Worm (Caenorhabditis elegans) whole organism, mixed stage, embryonic: ENCODE measurements around the gene F44E2.4.
A peak's percentile ranks its signal among the peaks of the same experiment; 100 is the strongest.

Experiments
- M03D4.4 ChIP-seq: sonication (generic microtip); optimal IDR thresholded peaks from 2 replicates; lab custom pipeline; 2017; ENCODE audit warnings: mild to moderate bottlenecking, missing genetic modification characterization, missing compliant biosample characterization
- bed-3 ChIP-seq: fragments of 200-800 bp; sonication (Bioruptor generic); optimal IDR thresholded peaks from 3 replicates; lab custom pipeline; 2018; ENCODE audit warnings: mild to moderate bottlenecking, missing genetic modification characterization, moderate library complexity, missing compliant biosample characterization
- blmp-1 ChIP-seq: fragments of 150-350 bp; optimal IDR thresholded peaks from 2 replicates; lab custom pipeline; 2014; ENCODE audit warnings: missing biosample characterization, missing genetic modification characterization
- ceh-39 ChIP-seq: fragments of 150-350 bp; optimal IDR thresholded peaks from 2 replicates; lab custom pipeline; 2014; ENCODE audit warnings: missing biosample characterization, missing genetic modification characterization
- ceh-43 ChIP-seq: fragments of 200-800 bp; sonication (Bioruptor generic); optimal IDR thresholded peaks from 2 replicates; lab custom pipeline; 2018; ENCODE audit warnings: mild to moderate bottlenecking, missing genetic modification characterization, moderate library complexity, missing compliant biosample characterization
- ceh-83 ChIP-seq: fragments of 200-800 bp; sonication (Bioruptor generic); optimal IDR thresholded peaks from 2 replicates; lab custom pipeline; 2018; ENCODE audit warnings: mild to moderate bottlenecking, missing genetic modification characterization, missing compliant biosample characterization
- ces-1 ChIP-seq: fragments of 150-350 bp; optimal IDR thresholded peaks from 2 replicates; lab custom pipeline; 2014; ENCODE audit warnings: missing biosample characterization, missing genetic modification reagents, missing genetic modification characterization
- cnd-1 ChIP-seq: fragments of 200-800 bp; sonication (Bioruptor generic); optimal IDR thresholded peaks from 2 replicates; lab custom pipeline; 2018; ENCODE audit warnings: mild to moderate bottlenecking, missing genetic modification characterization, missing compliant biosample characterization
- drap-1 ChIP-seq: fragments of 200-800 bp; sonication (Bioruptor generic); optimal IDR thresholded peaks from 3 replicates; lab custom pipeline; 2018; ENCODE audit warnings: mild to moderate bottlenecking, missing genetic modification characterization, missing compliant biosample characterization
- elt-1 ChIP-seq: sonication (generic microtip); optimal IDR thresholded peaks from 2 replicates; lab custom pipeline; 2017; ENCODE audit warnings: missing genetic modification characterization, mild to moderate bottlenecking, missing compliant biosample characterization, antibody characterized with exemption, moderate library complexity, borderline replicate concordance; ENCODE audit not compliant: insufficient read depth
- elt-3 ChIP-seq: fragments of 150-350 bp; optimal IDR thresholded peaks from 2 replicates; lab custom pipeline; 2014; ENCODE audit warnings: missing biosample characterization, missing genetic modification characterization
- flh-1 ChIP-seq: fragments of 200-800 bp; sonication (Bioruptor generic); optimal IDR thresholded peaks from 2 replicates; lab custom pipeline; 2018; ENCODE audit warnings: mild to moderate bottlenecking, missing genetic modification characterization, moderate library complexity, missing compliant biosample characterization
- ham-2 ChIP-seq: fragments of 200-800 bp; sonication (Bioruptor generic); optimal IDR thresholded peaks from 2 replicates; lab custom pipeline; 2018; ENCODE audit warnings: mild to moderate bottlenecking, missing genetic modification characterization, missing compliant biosample characterization
- hlh-1 ChIP-seq: fragments of 150-350 bp; optimal IDR thresholded peaks from 2 replicates; lab custom pipeline; 2014; ENCODE audit warnings: missing biosample characterization, missing genetic modification reagents, missing genetic modification characterization
- lin-13 ChIP-seq: fragments of 150-350 bp; optimal IDR thresholded peaks from 2 replicates; lab custom pipeline; 2014; ENCODE audit warnings: missing biosample characterization, missing genetic modification characterization
- lin-32 ChIP-seq: fragments of 200-800 bp; sonication (Bioruptor generic); optimal IDR thresholded peaks from 2 replicates; lab custom pipeline; 2018; ENCODE audit warnings: mild to moderate bottlenecking, missing genetic modification characterization, missing compliant biosample characterization
- lsy-2 ChIP-seq: fragments of 150-350 bp; optimal IDR thresholded peaks from 2 replicates; lab custom pipeline; 2014; ENCODE audit warnings: missing biosample characterization, missing genetic modification characterization
- mab-5 ChIP-seq: fragments of 150-350 bp; optimal IDR thresholded peaks from 2 replicates; lab custom pipeline; 2014; ENCODE audit warnings: missing biosample characterization, missing genetic modification characterization
- mep-1 ChIP-seq: fragments of 150-350 bp; optimal IDR thresholded peaks from 2 replicates; lab custom pipeline; 2017; ENCODE audit warnings: missing biosample characterization, missing genetic modification reagents, missing genetic modification characterization, inconsistent platforms
- mls-2 ChIP-seq: sonication (generic microtip); optimal IDR thresholded peaks from 2 replicates; lab custom pipeline; 2016; ENCODE audit warnings: mild to moderate bottlenecking, missing genetic modification characterization, moderate library complexity, missing compliant biosample characterization
- nhr-12 ChIP-seq: fragments of 150-350 bp; optimal IDR thresholded peaks from 2 replicates; lab custom pipeline; 2014; ENCODE audit warnings: missing biosample characterization, missing genetic modification characterization
- nhr-2 ChIP-seq: fragments of 150-350 bp; optimal IDR thresholded peaks from 2 replicates; lab custom pipeline; 2014; ENCODE audit warnings: missing biosample characterization, missing genetic modification characterization
- nhr-237 ChIP-seq: fragments of 150-350 bp; optimal IDR thresholded peaks from 2 replicates; lab custom pipeline; 2014; ENCODE audit warnings: missing biosample characterization, missing genetic modification characterization
- nhr-28 ChIP-seq: fragments of 150-350 bp; optimal IDR thresholded peaks from 2 replicates; lab custom pipeline; 2014; ENCODE audit warnings: missing biosample characterization, missing genetic modification characterization
- nhr-76 ChIP-seq: sonication (generic microtip); optimal IDR thresholded peaks from 2 replicates; lab custom pipeline; 2017; ENCODE audit warnings: missing biosample characterization, missing genetic modification characterization
- pha-4 ChIP-seq: fragments of 150-350 bp; optimal IDR thresholded peaks from 2 replicates; lab custom pipeline; 2018; ENCODE audit warnings: missing biosample characterization, missing genetic modification reagents, missing genetic modification characterization
- sem-2 ChIP-seq: fragments of 200-800 bp; sonication (Bioruptor generic); optimal IDR thresholded peaks from 2 replicates; lab custom pipeline; 2018; ENCODE audit warnings: mild to moderate bottlenecking, missing genetic modification characterization, missing compliant biosample characterization
- snpc-4 ChIP-seq: fragments of 150-350 bp; optimal IDR thresholded peaks from 2 replicates; lab custom pipeline; 2014; ENCODE audit warnings: missing biosample characterization, missing genetic modification characterization
- sptf-1 ChIP-seq: sonication (generic microtip); optimal IDR thresholded peaks from 2 replicates; lab custom pipeline; 2017; ENCODE audit warnings: mild to moderate bottlenecking, missing genetic modification characterization, moderate library complexity, missing compliant biosample characterization
- tbx-8 ChIP-seq: fragments of 200-800 bp; sonication (Bioruptor generic); optimal IDR thresholded peaks from 2 replicates; lab custom pipeline; 2018; ENCODE audit warnings: mild to moderate bottlenecking, missing genetic modification characterization, moderate library complexity, missing compliant biosample characterization
- unc-120 ChIP-seq: sonication (generic microtip); optimal IDR thresholded peaks from 2 replicates; lab custom pipeline; 2017; ENCODE audit warnings: missing genetic modification characterization, missing compliant biosample characterization; ENCODE audit not compliant: poor library complexity, severe bottlenecking
- unc-39 ChIP-seq: fragments of 150-350 bp; optimal IDR thresholded peaks from 2 replicates; lab custom pipeline; 2014; ENCODE audit warnings: missing biosample characterization, missing genetic modification characterization
- unc-62 ChIP-seq: fragments of 150-350 bp; optimal IDR thresholded peaks from 2 replicates; lab custom pipeline; 2014; ENCODE audit warnings: missing biosample characterization, missing genetic modification reagents, missing genetic modification characterization
- zip-8 ChIP-seq: fragments of 150-350 bp; optimal IDR thresholded peaks from 2 replicates; lab custom pipeline; 2014; ENCODE audit warnings: missing biosample characterization, missing genetic modification characterization
- ztf-11 ChIP-seq: fragments of 150-350 bp; optimal IDR thresholded peaks from 2 replicates; lab custom pipeline; 2014; ENCODE audit warnings: missing biosample characterization, missing genetic modification characterization

F44E2.4 gene

ce11 chrIII:8799964-8800795 lies 38.0 kb downstream of the F44E2.4 start, which contains the start of gene F54F2.6:
TSS of gene F54F2.6 (minus strand) at chrIII:8800701.
- peak; percentile 72 for TF ChIP-seq nhr-237 (tag; lab: Kevin White, UChicago)
- TF ChIP-seq blmp-1 (tag; lab: Kevin White, UChicago), result no peak
- TF ChIP-seq sem-2, result no peak
- TF ChIP-seq nhr-2, result peak; percentile 63
- peak; percentile 78 for TF ChIP-seq sptf-1 (tag; lab: Kevin White, UChicago)
- no peak for TF ChIP-seq flh-1 (GFP tag; lab: Kevin White, UChicago)
- TF ChIP-seq ham-2 (GFP tag; lab: Kevin White, UChicago), result peak; percentile 65
- peak; percentile 83 for TF ChIP-seq hlh-1 (tag; lab: Kevin White, UChicago)
- peak; percentile 14 for TF ChIP-seq tbx-8 (GFP tag; lab: Kevin White, UChicago)
- peak; percentile 80 for TF ChIP-seq M03D4.4 (tag; lab: Kevin White, UChicago)
- peak; percentile 66 for TF ChIP-seq ztf-11
- peak; percentile 93 for TF ChIP-seq unc-120 (tag; lab: Kevin White, UChicago)
- TF ChIP-seq ceh-39 (tag; lab: Kevin White, UChicago), result no peak
- TF ChIP-seq ces-1 (GFP tag; lab: Kevin White, UChicago), result peak; percentile 87
- no peak for TF ChIP-seq snpc-4 (tag; lab: Kevin White, UChicago)
- TF ChIP-seq mab-5 (tag; lab: Kevin White, UChicago), result no peak
- TF ChIP-seq elt-1, result no peak
- TF ChIP-seq pha-4 (tag; lab: Kevin White, UChicago), result peak; percentile 78
- TF ChIP-seq lin-32 (GFP tag; lab: Kevin White, UChicago), result no peak
- peak; percentile 33 for TF ChIP-seq nhr-12 (tag; lab: Kevin White, UChicago)
- TF ChIP-seq nhr-76 (tag; lab: Kevin White, UChicago), result no peak
- TF ChIP-seq nhr-28, result no peak
- TF ChIP-seq zip-8 (tag; lab: Kevin White, UChicago), result peak; percentile 11
- no peak for TF ChIP-seq ceh-83
- TF ChIP-seq mls-2 (tag; lab: Kevin White, UChicago), result peak; percentile 92
- peak; percentile 39 for TF ChIP-seq elt-3
- TF ChIP-seq unc-39 (tag; lab: Kevin White, UChicago), result no peak
- peak; percentile 58 for TF ChIP-seq lsy-2
- no peak for TF ChIP-seq ceh-43 (GFP tag; lab: Kevin White, UChicago)
- peak; percentile 56 for TF ChIP-seq drap-1 (GFP tag; lab: Kevin White, UChicago)
- TF ChIP-seq bed-3, result no peak
- TF ChIP-seq unc-62 (GFP tag; lab: Kevin White, UChicago), result peak; percentile 96
- TF ChIP-seq cnd-1 (tag; lab: Kevin White, UChicago), result peak; percentile 60
- TF ChIP-seq mep-1 (tag; lab: Kevin White, UChicago), result no peak
- peak; percentile 53 for TF ChIP-seq lin-13 (tag; lab: Kevin White, UChicago)

ce11 chrIII:8797211-8797733 lies 41.0 kb downstream of the F44E2.4 start:
- no peak for TF ChIP-seq mab-5 (tag; lab: Kevin White, UChicago)
- TF ChIP-seq mls-2 (tag; lab: Kevin White, UChicago), result no peak
- TF ChIP-seq elt-3, result peak; percentile 63
- TF ChIP-seq sptf-1 (tag; lab: Kevin White, UChicago), result no peak
- TF ChIP-seq drap-1 (GFP tag; lab: Kevin White, UChicago), result peak; percentile 6
- TF ChIP-seq lsy-2, result peak; percentile 62
- no peak for TF ChIP-seq nhr-28
- TF ChIP-seq ces-1 (GFP tag; lab: Kevin White, UChicago), result peak; percentile 48
- TF ChIP-seq M03D4.4 (tag; lab: Kevin White, UChicago), result peak; percentile 25
- peak; percentile 1 for TF ChIP-seq elt-1
- no peak for TF ChIP-seq ceh-83

- TF ChIP-seq nhr-76 (tag; lab: Kevin White, UChicago) (peak; percentile 4), M03D4.4 (tag; lab: Kevin White, UChicago) (peak; percentile 41), unc-120 (tag; lab: Kevin White, UChicago) (peak; percentile 95), nhr-2 (peak; percentile 100), zip-8 (tag; lab: Kevin White, UChicago) (no peak), drap-1 (GFP tag; lab: Kevin White, UChicago) (peak; percentile 65), blmp-1 (tag; lab: Kevin White, UChicago) (no peak), cnd-1 (tag; lab: Kevin White, UChicago) (peak; percentile 82), ztf-11 (peak; percentile 77), ces-1 (GFP tag; lab: Kevin White, UChicago) (peak; percentile 86), lin-13 (tag; lab: Kevin White, UChicago) (peak; percentile 84), tbx-8 (GFP tag; lab: Kevin White, UChicago) (no peak), snpc-4 (tag; lab: Kevin White, UChicago) (no peak), hlh-1 (tag; lab: Kevin White, UChicago) (peak; percentile 66), unc-39 (tag; lab: Kevin White, UChicago) (no peak), mls-2 (tag; lab: Kevin White, UChicago) (peak; percentile 67), bed-3 (no peak), ceh-43 (GFP tag; lab: Kevin White, UChicago) (no peak), lsy-2 (peak; percentile 79), sem-2 (no peak), mab-5 (tag; lab: Kevin White, UChicago) (no peak), ceh-83 (peak; percentile 57), ceh-39 (tag; lab: Kevin White, UChicago) (peak; percentile 88), nhr-28 (peak; percentile 15), pha-4 (tag; lab: Kevin White, UChicago) (peak; percentile 90), elt-1 (no peak), ham-2 (GFP tag; lab: Kevin White, UChicago) (peak; percentile 88), mep-1 (tag; lab: Kevin White, UChicago) (peak; percentile 74), sptf-1 (tag; lab: Kevin White, UChicago) (peak; percentile 69), unc-62 (GFP tag; lab: Kevin White, UChicago) (peak; percentile 95), nhr-12 (tag; lab: Kevin White, UChicago) (no peak), flh-1 (GFP tag; lab: Kevin White, UChicago) (no peak), elt-3 (no peak), lin-32 (GFP tag; lab: Kevin White, UChicago) (no peak), nhr-237 (tag; lab: Kevin White, UChicago) (peak; percentile 65)
- TF ChIP-seq, all 35 proteins: peak for 21
Observed at ce11 chrIII:8795595-8796141, 42.6 kb downstream of the F44E2.4 start.
